Fruit fly (Drosophila melanogaster) whole organism, embryonic: ENCODE results near the gene CG11986.

Experiments used
- CG10274 ChIP-seq: fragments of 200-800 bp; sonication (Bioruptor generic); optimal IDR thresholded peaks from 3 replicates; lab custom pipeline; 2017; ENCODE audit warnings: missing biosample characterization, mild to moderate bottlenecking, missing genetic modification characterization
- CG10321 ChIP-seq: fragments of 200-800 bp; sonication (Bioruptor generic); IDR thresholded peaks from 2 replicates; pipeline ENCODE4 v1.3.6; 2022; ENCODE audit warnings: missing biosample characterization, missing genetic modification characterization
- CG10565 ChIP-seq: fragments of 200-800 bp; sonication (Bioruptor generic); optimal IDR thresholded peaks from 3 replicates; lab custom pipeline; 2016; ENCODE audit warnings: missing biosample characterization, mild to moderate bottlenecking, missing genetic modification characterization
- CG10959 ChIP-seq: fragments of 200-800 bp; sonication (Bioruptor generic); IDR thresholded peaks from 2 replicates; pipeline ENCODE4 v1.3.6; 2022; ENCODE audit warnings: missing biosample characterization, missing genetic modification characterization
- CG11093 ChIP-seq: fragments of 200-800 bp; sonication (Bioruptor generic); IDR thresholded peaks from 3 replicates; pipeline ENCODE4 v1.3.6; 2022; ENCODE audit warnings: missing biosample characterization, missing genetic modification characterization
- CG11504 ChIP-seq: fragments of 200-800 bp; sonication (Bioruptor generic); optimal IDR thresholded peaks from 3 replicates; lab custom pipeline; 2019; ENCODE audit warnings: missing biosample characterization, mild to moderate bottlenecking, missing genetic modification characterization, moderate library complexity
- CG11695 ChIP-seq: fragments of 200-800 bp; sonication (Bioruptor generic); IDR thresholded peaks from 3 replicates; pipeline ENCODE4 v1.3.6; 2022; ENCODE audit warnings: missing biosample characterization, missing genetic modification characterization
- CG12236 ChIP-seq: fragments of 200-800 bp; sonication (Bioruptor generic); optimal IDR thresholded peaks from 2 replicates; lab custom pipeline; 2016; ENCODE audit warnings: missing biosample characterization, missing genetic modification characterization
- CG12299 ChIP-seq: fragments of 200-800 bp; sonication (Bioruptor generic); optimal IDR thresholded peaks from 2 replicates; lab custom pipeline; 2018; ENCODE audit warnings: missing biosample characterization, mild to moderate bottlenecking, missing genetic modification characterization
- CG1233 ChIP-seq: fragments of 200-800 bp; sonication (Bioruptor generic); optimal IDR thresholded peaks from 4 replicates; lab custom pipeline; 2018; ENCODE audit warnings: missing biosample characterization, mild to moderate bottlenecking, missing genetic modification characterization
- CG14667 ChIP-seq: fragments of 200-800 bp; sonication (Bioruptor generic); IDR thresholded peaks from 2 replicates; pipeline ENCODE4 v1.3.6; 2022; ENCODE audit warnings: missing biosample characterization, missing genetic modification characterization
- CG15696 ChIP-seq: fragments of 200-800 bp; sonication (Bioruptor generic); optimal IDR thresholded peaks from 2 replicates; lab custom pipeline; 2019; ENCODE audit warnings: missing biosample characterization, mild to moderate bottlenecking, missing genetic modification characterization, moderate library complexity
- CG16779 ChIP-seq: fragments of 200-800 bp; sonication (Bioruptor generic); IDR thresholded peaks from 2 replicates; pipeline ENCODE4 v1.3.6; 2022; ENCODE audit warnings: missing biosample characterization, missing genetic modification characterization
- CG17802 ChIP-seq: fragments of 200-800 bp; sonication (Bioruptor generic); optimal IDR thresholded peaks from 2 replicates; lab custom pipeline; 2018; ENCODE audit warnings: missing biosample characterization, mild to moderate bottlenecking, missing genetic modification characterization, moderate library complexity
- CG18262 ChIP-seq: fragments of 200-800 bp; optimal IDR thresholded peaks from 3 replicates; lab custom pipeline; 2019; ENCODE audit warnings: missing biosample characterization, mild to moderate bottlenecking, missing genetic modification characterization, moderate library complexity
- CG18619 ChIP-seq: fragments of 200-800 bp; sonication (Bioruptor generic); optimal IDR thresholded peaks from 3 replicates; lab custom pipeline; 2017; ENCODE audit warnings: missing biosample characterization, mild to moderate bottlenecking, missing genetic modification characterization
- CG2712 ChIP-seq: fragments of 200-800 bp; optimal IDR thresholded peaks from 3 replicates; lab custom pipeline; 2019; ENCODE audit warnings: missing biosample characterization, mild to moderate bottlenecking, missing genetic modification characterization, moderate library complexity
- CG31441 ChIP-seq: fragments of 200-800 bp; sonication (Bioruptor generic); IDR thresholded peaks from 2 replicates; pipeline ENCODE4 v1.3.6; 2022; ENCODE audit warnings: missing biosample characterization, missing genetic modification characterization
- CG33213 ChIP-seq: fragments of 200-800 bp; sonication (Bioruptor generic); optimal IDR thresholded peaks from 3 replicates; lab custom pipeline; 2016; ENCODE audit warnings: missing biosample characterization, missing genetic modification characterization
- CG3407 ChIP-seq: fragments of 200-800 bp; sonication (Bioruptor generic); optimal IDR thresholded peaks from 2 replicates; lab custom pipeline; 2018; ENCODE audit warnings: missing biosample characterization, mild to moderate bottlenecking, missing genetic modification characterization
- CG34422 ChIP-seq: fragments of 200-800 bp; sonication (Bioruptor generic); IDR thresholded peaks from 3 replicates; pipeline ENCODE4 v1.3.6; 2022; ENCODE audit warnings: missing biosample characterization, missing genetic modification characterization
- CG43689 ChIP-seq: fragments of 200-800 bp; sonication (Bioruptor generic); IDR thresholded peaks from 2 replicates; pipeline ENCODE4 v1.3.6; 2022; ENCODE audit warnings: missing biosample characterization, missing genetic modification characterization
- CG4617 ChIP-seq: fragments of 200-800 bp; sonication (Bioruptor generic); optimal IDR thresholded peaks from 3 replicates; lab custom pipeline; 2016; ENCODE audit warnings: missing biosample characterization, missing genetic modification characterization, borderline replicate concordance
- CG4707 ChIP-seq: fragments of 200-800 bp; sonication (Bioruptor generic); optimal IDR thresholded peaks from 2 replicates; lab custom pipeline; 2018; ENCODE audit warnings: missing biosample characterization, mild to moderate bottlenecking, missing genetic modification characterization, moderate library complexity
- CG5180 ChIP-seq: fragments of 200-800 bp; sonication (Bioruptor generic); optimal IDR thresholded peaks from 3 replicates; lab custom pipeline; 2017; ENCODE audit warnings: missing biosample characterization, missing genetic modification characterization, mild to moderate bottlenecking, moderate library complexity, missing genetic modification reagents
- Ets97D ChIP-seq: fragments of 200-800 bp; sonication (Bioruptor generic); optimal IDR thresholded peaks from 3 replicates; lab custom pipeline; 2016; ENCODE audit warnings: missing biosample characterization, missing genetic modification characterization
- HLHmδ ChIP-seq: fragments of 200-800 bp; sonication (Bioruptor generic); optimal IDR thresholded peaks from 2 replicates; lab custom pipeline; 2018; ENCODE audit warnings: missing biosample characterization, mild to moderate bottlenecking, missing genetic modification characterization, moderate library complexity
- Lpt ChIP-seq: fragments of >200 bp; optimal IDR thresholded peaks from 2 replicates; lab custom pipeline; 2018; ENCODE audit warnings: missing biosample characterization, missing genetic modification characterization
- Med ChIP-seq: fragments of 200-800 bp; sonication (Bioruptor generic); peaks from one replicate; lab custom pipeline; 2016; ENCODE audit warnings: missing biosample characterization, missing genetic modification characterization, mild to moderate bottlenecking, inconsistent platforms, moderate library complexity
- Ravus ChIP-seq: fragments of 200-800 bp; sonication (Bioruptor generic); IDR thresholded peaks from 2 replicates; pipeline ENCODE4 v1.3.6; 2022; ENCODE audit warnings: missing biosample characterization, missing genetic modification characterization
- Sin3A ChIP-seq: fragments of >200 bp; optimal IDR thresholded peaks from 2 replicates; lab custom pipeline; 2018
- Spps ChIP-seq: fragments of 200-800 bp; sonication (Bioruptor generic); optimal IDR thresholded peaks from 2 replicates; lab custom pipeline; 2018; ENCODE audit warnings: missing biosample characterization, mild to moderate bottlenecking, missing genetic modification characterization
- Sry-β ChIP-seq: fragments of 200-800 bp; sonication (Bioruptor generic); optimal IDR thresholded peaks from 2 replicates; lab custom pipeline; 2018; ENCODE audit warnings: missing biosample characterization, mild to moderate bottlenecking, missing genetic modification characterization, moderate library complexity
- Vsx1 ChIP-seq: fragments of 200-800 bp; sonication (Bioruptor generic); optimal IDR thresholded peaks from 2 replicates; lab custom pipeline; 2017; ENCODE audit warnings: missing biosample characterization, mild to moderate bottlenecking, missing genetic modification characterization, missing genetic modification reagents
- al ChIP-seq: fragments of 200-800 bp; sonication (Bioruptor generic); IDR thresholded peaks from 2 replicates; pipeline ENCODE4 v1.3.6; 2022; ENCODE audit warnings: missing biosample characterization, missing genetic modification characterization
- ato ChIP-seq: fragments of 200-800 bp; sonication (Bioruptor generic); IDR thresholded peaks from 2 replicates; pipeline ENCODE4 v1.3.6; 2022; ENCODE audit warnings: missing biosample characterization, missing genetic modification characterization; ENCODE audit not compliant: partially characterized antibody
- bigmax ChIP-seq: fragments of 200-800 bp; sonication (Bioruptor generic); optimal IDR thresholded peaks from 2 replicates; lab custom pipeline; 2018; ENCODE audit warnings: missing biosample characterization, mild to moderate bottlenecking, missing genetic modification characterization
- cg ChIP-seq: fragments of 200-800 bp; sonication (Bioruptor generic); optimal IDR thresholded peaks from 3 replicates; lab custom pipeline; 2019; ENCODE audit warnings: missing biosample characterization, mild to moderate bottlenecking, missing genetic modification characterization, moderate library complexity
- chm ChIP-seq: fragments of 200-800 bp; sonication (Bioruptor generic); IDR thresholded peaks from 2 replicates; pipeline ENCODE4 v1.3.6; 2022; ENCODE audit warnings: missing biosample characterization, missing genetic modification characterization
- da ChIP-seq: fragments of 200-800 bp; sonication (Bioruptor generic); optimal IDR thresholded peaks from 2 replicates; lab custom pipeline; 2016; ENCODE audit warnings: missing biosample characterization, missing genetic modification characterization
- dimm ChIP-seq: fragments of 200-800 bp; sonication (Bioruptor generic); IDR thresholded peaks from 2 replicates; pipeline ENCODE4 v1.3.6; 2022; ENCODE audit warnings: missing biosample characterization, missing genetic modification characterization
- gce ChIP-seq: fragments of 200-800 bp; sonication (Bioruptor generic); IDR thresholded peaks from 3 replicates; pipeline ENCODE4 v1.3.6; 2022; ENCODE audit warnings: missing biosample characterization, missing genetic modification characterization
- gcm2 ChIP-seq: fragments of 200-800 bp; sonication (Bioruptor generic); optimal IDR thresholded peaks from 2 replicates; lab custom pipeline; 2016; ENCODE audit warnings: missing biosample characterization, missing genetic modification characterization
- grau ChIP-seq: fragments of 200-800 bp; optimal IDR thresholded peaks from 3 replicates; lab custom pipeline; 2019; ENCODE audit warnings: missing biosample characterization, mild to moderate bottlenecking, missing genetic modification characterization, moderate library complexity
- ind ChIP-seq: fragments of 200-800 bp; sonication (Bioruptor generic); optimal IDR thresholded peaks from 3 replicates; lab custom pipeline; 2016; ENCODE audit warnings: missing biosample characterization, missing genetic modification characterization
- pb ChIP-seq: fragments of 200-800 bp; sonication (Bioruptor generic); optimal IDR thresholded peaks from 3 replicates; lab custom pipeline; 2016; ENCODE audit warnings: missing biosample characterization, missing genetic modification characterization
- ranshi ChIP-seq: fragments of 200-800 bp; sonication (Bioruptor generic); IDR thresholded peaks from 2 replicates; pipeline ENCODE4 v1.3.6; 2022; ENCODE audit warnings: missing biosample characterization, missing genetic modification characterization
- scrt ChIP-seq: fragments of 200-800 bp; sonication (Bioruptor generic); optimal IDR thresholded peaks from 2 replicates; lab custom pipeline; 2018; ENCODE audit warnings: missing biosample characterization, mild to moderate bottlenecking, missing genetic modification characterization, moderate library complexity
- sob ChIP-seq: fragments of 200-800 bp; sonication (Bioruptor generic); IDR thresholded peaks from 2 replicates; pipeline ENCODE4 v1.3.6; 2022; ENCODE audit warnings: missing biosample characterization, missing genetic modification characterization
- sqz ChIP-seq: fragments of 200-800 bp; sonication (Bioruptor generic); optimal IDR thresholded peaks from 3 replicates; lab custom pipeline; 2018; ENCODE audit warnings: missing biosample characterization, mild to moderate bottlenecking, missing genetic modification characterization
- tin ChIP-seq: fragments of 200-800 bp; sonication (Bioruptor generic); optimal IDR thresholded peaks from 3 replicates; lab custom pipeline; 2016; ENCODE audit warnings: missing biosample characterization, missing genetic modification characterization

CG11986 gene

dm6 chr3R:9013765-9014380 lies 1.4 kb upstream of the CG11986 start (continued):
- TF ChIP-seq dimm (GFP tag; lab: Robert Waterston, UW) = no peak
- no peak for TF ChIP-seq da (GFP tag; lab: Kevin White, UChicago)
- no peak for TF ChIP-seq CG11695
- TF ChIP-seq gce (GFP tag; lab: Robert Waterston, UW) = no peak
- TF ChIP-seq CG34422 (GFP tag; lab: Robert Waterston, UW) = peak; percentile 52; the same call in 1 of the 3 replicates
- peak; percentile 83 for TF ChIP-seq CG4617 (GFP tag; lab: Kevin White, UChicago)
- TF ChIP-seq sqz (GFP tag; lab: Kevin White, UChicago) = no peak
- peak; percentile 22 for TF ChIP-seq CG33213 (GFP tag; lab: Kevin White, UChicago)
- peak; percentile 43 for TF ChIP-seq tin (GFP tag; lab: Kevin White, UChicago)
- no peak for TF ChIP-seq CG14667
- no peak for TF ChIP-seq CG12299 (tag; lab: Kevin White, UChicago)
- TF ChIP-seq CG10565 (GFP tag; lab: Kevin White, UChicago) = no peak
- TF ChIP-seq CG1233 (GFP tag; lab: Kevin White, UChicago) = peak; percentile 10
- no peak for TF ChIP-seq CG10959 (GFP tag; lab: Robert Waterston, UW)
- TF ChIP-seq Ravus (GFP tag; lab: Robert Waterston, UW) = no peak
- no peak for TF ChIP-seq CG10274 (GFP tag; lab: Kevin White, UChicago)
- TF ChIP-seq CG10321 = no peak
- peak; percentile 31; the same call in 1 of the 2 replicates for TF ChIP-seq sob (GFP tag; lab: Robert Waterston, UW)
- TF ChIP-seq CG18619 (GFP tag; lab: Kevin White, UChicago) = peak; percentile 46
- TF ChIP-seq ato = no peak
- TF ChIP-seq CG43689 (GFP tag; lab: Robert Waterston, UW) = no peak
- TF ChIP-seq scrt (GFP tag; lab: Kevin White, UChicago) = no peak
- TF ChIP-seq pb (GFP tag; lab: Kevin White, UChicago) = peak; percentile 63
- TF ChIP-seq cg (GFP tag; lab: Kevin White, UChicago) = no peak
- peak; percentile 57; the same call in 1 of the 2 replicates for TF ChIP-seq chm (GFP tag; lab: Robert Waterston, UW)
- no peak for TF ChIP-seq Spps (tag; lab: Kevin White, UChicago)
- peak; percentile 45 for TF ChIP-seq Ets97D (GFP tag; lab: Kevin White, UChicago)
- TF ChIP-seq CG5180 = no peak
- no peak for TF ChIP-seq CG11504
- TF ChIP-seq Med (GFP tag; lab: Kevin White, UChicago) = peak; percentile 91
- TF ChIP-seq Sry-β (GFP tag; lab: Kevin White, UChicago) = no peak
- TF ChIP-seq CG11093 (GFP tag; lab: Robert Waterston, UW) = no peak
- TF ChIP-seq CG15696 (tag; lab: Kevin White, UChicago) = no peak
- TF ChIP-seq grau (tag; lab: Kevin White, UChicago) = peak; percentile 54
- no peak for TF ChIP-seq ind (GFP tag; lab: Kevin White, UChicago)
- TF ChIP-seq al (GFP tag; lab: Robert Waterston, UW) = no peak
- TF ChIP-seq CG4707 (GFP tag; lab: Kevin White, UChicago) = no peak
- no peak for TF ChIP-seq bigmax (GFP tag; lab: Kevin White, UChicago)
- TF ChIP-seq Sin3A (lab: Kevin White, UChicago) = peak; percentile 38
- TF ChIP-seq CG31441 (GFP tag; lab: Robert Waterston, UW) = no peak
- TF ChIP-seq HLHmδ = no peak
- TF ChIP-seq CG18262 (tag; lab: Kevin White, UChicago) = peak; percentile 37
- peak; percentile 29; the same call in 1 of the 2 replicates for TF ChIP-seq ranshi (GFP tag; lab: Robert Waterston, UW)
- TF ChIP-seq CG16779 (GFP tag; lab: Robert Waterston, UW) = no peak
- TF ChIP-seq CG17802 (tag; lab: Kevin White, UChicago) = no peak
- TF ChIP-seq Vsx1 (GFP tag; lab: Kevin White, UChicago) = no peak
- TF ChIP-seq CG12236 (GFP tag; lab: Kevin White, UChicago) = peak; percentile 0
- TF ChIP-seq CG3407 (GFP tag; lab: Kevin White, UChicago) = no peak
- TF ChIP-seq CG2712 = peak; percentile 49
- no peak for TF ChIP-seq Lpt (GFP tag; lab: Kevin White, UChicago)
- TF ChIP-seq gcm2 = no peak
